Fruit fly (Drosophila melanogaster) whole organism, larva: ENCODE data around the gene CG34277.

Source experiments
- noc ChIP-seq: fragments of 200-800 bp; sonication (Bioruptor generic); optimal IDR thresholded peaks from 3 replicates; lab custom pipeline; 2019; ENCODE audit warnings: missing biosample characterization, mild to moderate bottlenecking, missing genetic modification characterization, moderate library complexity

The CG34277 gene

dm6 chr3R:5363412-5363811 is 5.9 kb upstream of the CG34277 start:
- TF ChIP-seq noc (tag; lab: Kevin White, UChicago) = no peak

- TF ChIP-seq noc (tag; lab: Kevin White, UChicago) = peak; percentile 55
These were observed 4.6 kb upstream of the CG34277 start for dm6 chr3R:5364539-5365273.

dm6 chr3R:5367512-5368169 is 1.7 kb upstream of the CG34277 start:
- TF ChIP-seq noc (tag; lab: Kevin White, UChicago) = no peak

dm6 chr3R:5368170-5368781 is 1.1 kb upstream of the CG34277 start, which contains the start of gene Cerk:
Gene Cerk, minus strand, starts transcription at chr3R:5368306.
- no peak for TF ChIP-seq noc (tag; lab: Kevin White, UChicago)

dm6 chr3R:5371563-5371962 is 2.2 kb downstream of the CG34277 start, which contains the start of gene Polr2F:
Gene Polr2F, plus strand, starts transcription at chr3R:5371795.
- peak; percentile 51 for TF ChIP-seq noc (tag; lab: Kevin White, UChicago)

- no peak for TF ChIP-seq noc (tag; lab: Kevin White, UChicago)
These were observed 5.4 kb downstream of the CG34277 start, which contains the start of the genes hd and CG14667 for dm6 chr3R:5374720-5375119. Gene hd, minus strand, starts transcription at chr3R:5374962. Gene CG14667, plus strand, starts transcription at chr3R:5375022.

DNA sequence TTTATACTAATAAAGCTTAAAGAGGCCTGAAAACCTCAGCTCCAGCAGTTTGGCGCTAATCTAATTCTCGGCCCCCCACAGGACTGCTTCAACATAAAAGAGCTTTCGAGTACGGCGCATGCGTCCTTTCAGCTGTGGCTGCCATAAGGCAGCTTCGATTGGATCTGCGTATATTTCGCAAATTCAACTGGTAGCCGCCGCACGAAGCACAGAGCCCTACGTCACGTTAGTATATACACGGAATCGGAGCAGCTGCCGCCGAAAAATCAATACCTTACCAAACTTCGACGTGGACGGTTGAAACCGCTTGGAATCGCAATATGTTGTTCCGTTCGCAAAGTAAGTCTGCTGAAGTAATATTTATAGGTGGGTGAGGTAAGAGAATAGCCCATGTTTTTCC is 7.3 kb downstream of the CG34277 start, which contains the start of gene 7B2:
TSS of gene 7B2 (plus strand) at position 169 of the 400 bp plus-strand sequence.
- no peak for TF ChIP-seq noc (tag; lab: Kevin White, UChicago)

- TF ChIP-seq noc (tag; lab: Kevin White, UChicago) = no peak
These were observed 16.4 kb downstream of the CG34277 start for dm6 chr3R:5385761-5386160.

- TF ChIP-seq noc (tag; lab: Kevin White, UChicago) = no peak
These were observed 18.2 kb downstream of the CG34277 start, which contains the start of gene CG14668 for dm6 chr3R:5387564-5387963. Gene CG14668, minus strand, starts transcription at chr3R:5387664.

DNA sequence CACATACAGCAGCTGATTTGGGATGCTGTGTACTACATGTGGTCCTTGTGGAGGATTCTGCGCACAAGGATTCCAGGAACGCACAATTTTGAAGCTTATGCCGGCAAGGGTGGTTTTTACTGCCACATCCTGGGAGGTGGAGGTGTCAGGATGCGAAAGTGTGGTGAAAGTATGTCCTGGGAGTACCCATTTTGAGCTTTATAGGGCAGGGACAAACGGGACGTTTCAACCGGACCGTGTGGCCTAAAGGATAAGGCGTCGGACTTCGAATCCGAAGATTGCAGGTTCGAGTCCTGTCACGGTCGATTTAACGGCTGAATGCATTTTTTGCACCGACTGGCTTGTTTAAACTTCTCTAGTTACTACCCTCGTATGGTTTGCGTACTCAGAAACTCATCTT is 18.7 kb downstream of the CG34277 start:
- TF ChIP-seq noc (tag; lab: Kevin White, UChicago) = no peak

- TF ChIP-seq noc (tag; lab: Kevin White, UChicago) = no peak
These were observed 19.7 kb downstream of the CG34277 start for dm6 chr3R:5389034-5389433.

DNA sequence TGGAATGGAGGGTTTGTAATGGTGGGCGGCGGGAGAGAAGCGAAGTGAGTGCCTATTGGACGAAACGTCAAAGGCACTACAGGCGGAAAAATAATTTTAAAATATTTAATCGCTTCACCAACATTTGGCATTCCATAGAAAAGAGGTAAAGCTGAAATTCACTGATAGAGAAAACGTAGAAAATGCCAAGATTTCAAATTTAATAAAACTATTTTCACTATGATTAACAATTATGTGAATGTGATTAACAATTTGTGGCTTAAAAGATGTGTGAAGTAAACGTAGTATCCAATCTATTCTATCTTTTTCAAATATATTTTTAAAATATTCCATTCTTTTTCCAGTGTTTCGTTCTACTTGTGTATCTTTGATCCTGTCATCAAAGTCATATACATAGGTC is 20.1 kb downstream of the CG34277 start:
- no peak for TF ChIP-seq noc (tag; lab: Kevin White, UChicago)

DNA sequence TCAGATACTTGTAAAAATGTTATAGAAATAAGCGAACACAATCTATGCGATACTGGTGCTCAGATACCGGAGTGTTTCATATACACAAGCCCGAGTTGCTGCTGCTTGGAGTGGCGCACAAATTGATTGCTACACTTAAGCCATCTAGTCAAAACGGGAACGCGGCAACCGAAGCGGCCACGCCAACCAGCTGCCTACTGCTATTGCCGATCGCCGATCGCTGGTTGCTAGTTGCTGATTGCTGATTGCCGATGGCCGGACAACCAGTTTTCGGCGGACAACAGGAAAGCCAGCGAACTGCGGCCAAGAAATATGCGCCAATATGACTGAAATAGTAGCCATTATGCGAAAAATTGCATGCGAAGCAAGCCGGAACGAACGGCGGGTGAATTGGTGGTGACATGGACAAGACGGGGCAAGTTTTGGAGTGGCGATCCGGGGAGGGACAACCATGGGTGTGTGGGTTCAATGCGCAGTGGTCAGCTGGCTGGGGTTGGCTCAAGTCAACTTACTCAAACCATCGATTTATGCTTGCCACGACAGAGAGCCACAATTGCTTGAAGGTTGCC is 20.8 kb downstream of the CG34277 start:
- TF ChIP-seq noc (tag; lab: Kevin White, UChicago) = no peak

dm6 chr3R:5392033-5392432 is 22.7 kb downstream of the CG34277 start:
- TF ChIP-seq noc (tag; lab: Kevin White, UChicago) = no peak

DNA sequence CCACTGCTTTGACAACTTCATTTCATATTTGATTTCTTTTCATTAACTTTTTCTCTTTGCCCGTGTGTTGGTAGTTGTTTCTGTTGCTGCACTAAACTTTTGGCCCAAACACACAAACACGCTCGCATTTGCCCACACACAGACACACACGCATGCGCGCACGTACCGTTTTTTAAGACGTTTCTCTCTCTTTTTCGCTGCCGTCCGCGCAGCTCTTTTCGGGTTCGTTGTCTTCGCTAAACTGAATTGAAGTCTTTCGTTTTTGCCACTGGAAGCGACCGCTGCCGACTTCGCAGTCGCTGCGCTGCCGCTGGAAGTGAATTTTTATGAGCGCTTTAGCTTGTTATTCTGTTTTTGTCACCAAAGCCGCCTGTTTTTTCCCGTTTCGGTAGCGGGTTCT is 23.3 kb downstream of the CG34277 start, which contains the start of gene kkv:
TSS of gene kkv (minus strand) at position 246 of the 400 bp plus-strand sequence.
- no peak for TF ChIP-seq noc (tag; lab: Kevin White, UChicago)
